Worm (Caenorhabditis elegans): ENCODE results near the gene F17E9.3.
A peak's percentile ranks its signal among the peaks of the same experiment; 100 is the strongest.

The F17E9.3 gene

ce11 chrIV:8333988-8334863 is 20.4 kb upstream of the F17E9.3 start, which contains the start of gene his-32 (continued):
- TF ChIP-seq arid-1 (GFP tag; conservative IDR thresholded peaks at IDR 0.05) = no peak
- TF ChIP-seq tag-97 (GFP tag; IDR thresholded peaks at IDR 0.05) = no peak
- no peak for TF ChIP-seq snpc-4 (tag; optimal IDR thresholded peaks at IDR 0.05)
- no peak for TF ChIP-seq lim-7 (GFP tag; IDR thresholded peaks at IDR 0.05)
- TF ChIP-seq dmd-8 (GFP tag; IDR thresholded peaks at IDR 0.05) = no peak
- TF ChIP-seq F10B5.3 (tag; optimal IDR thresholded peaks at IDR 0.05) = no peak
- no peak for TF ChIP-seq F44E2.7 (GFP tag; IDR thresholded peaks at IDR 0.05)
- TF ChIP-seq lin-1 (GFP tag; IDR thresholded peaks at IDR 0.05) = no peak
- TF ChIP-seq snpc-1.2 (GFP tag; IDR thresholded peaks at IDR 0.05) = no peak
- TF ChIP-seq aha-1 (tag) = peak; percentile 15
- no peak for TF ChIP-seq Y5F2A.4 (GFP tag; optimal IDR thresholded peaks at IDR 0.05)
- TF ChIP-seq rbr-2 (tag; optimal IDR thresholded peaks at IDR 0.05) = peak; percentile 69
- TF ChIP-seq lir-3 (tag; optimal IDR thresholded peaks at IDR 0.05) = no peak
- no peak for TF ChIP-seq php-3 (GFP tag; IDR thresholded peaks at IDR 0.05)
- TF ChIP-seq zip-11 (GFP tag; IDR thresholded peaks at IDR 0.05) = no peak
- TF ChIP-seq madf-5 (GFP tag; IDR thresholded peaks at IDR 0.05) = no peak
- no peak for TF ChIP-seq pqm-1 (tag; optimal IDR thresholded peaks at IDR 0.05)
- TF ChIP-seq nhr-102 (tag; optimal IDR thresholded peaks at IDR 0.05) = no peak
- TF ChIP-seq hlh-30 (tag; optimal IDR thresholded peaks at IDR 0.05; ENCODE audit: insufficient read depth) = no peak
- TF ChIP-seq set-16 (GFP tag; IDR thresholded peaks at IDR 0.05) = peak; percentile 78; the same call in 1 of the 2 replicates
- TF ChIP-seq nhr-10 (tag; optimal IDR thresholded peaks at IDR 0.05) = no peak
- peak; percentile 91 for TF ChIP-seq mep-1 (tag; optimal IDR thresholded peaks at IDR 0.05)
- TF ChIP-seq zfp-3 (GFP tag; conservative IDR thresholded peaks at IDR 0.05) = no peak
- TF ChIP-seq nhr-76 (tag; optimal IDR thresholded peaks at IDR 0.05) = no peak
- no peak for TF ChIP-seq ama-1 (optimal IDR thresholded peaks at IDR 0.05)
- no peak for TF ChIP-seq daf-8 (GFP tag; IDR thresholded peaks at IDR 0.05)
- peak; percentile 92 for TF ChIP-seq nhr-25 (tag; optimal IDR thresholded peaks at IDR 0.05; ENCODE audit: borderline replicate concordance, insufficient read depth)
- TF ChIP-seq lin-13 (GFP tag; optimal IDR thresholded peaks at IDR 0.05) = no peak
- TF ChIP-seq unc-39 (tag; optimal IDR thresholded peaks at IDR 0.05) = no peak
- TF ChIP-seq egl-43 (GFP tag; IDR thresholded peaks at IDR 0.05) = no peak
- TF ChIP-seq zip-2 (tag; optimal IDR thresholded peaks at IDR 0.05) = no peak
- TF ChIP-seq unc-62 (GFP tag; optimal IDR thresholded peaks at IDR 0.05 in 1 of 2) = peak in 1 of 2 experiments; percentile 56
- TF ChIP-seq unc-62 (tag; optimal IDR thresholded peaks at IDR 0.05) = no peak
- no peak for TF ChIP-seq ZK546.5 (tag; optimal IDR thresholded peaks at IDR 0.05)
- no peak for TF ChIP-seq F49E8.2 (tag; optimal IDR thresholded peaks at IDR 0.05; ENCODE audit: borderline replicate concordance)
- no peak for TF ChIP-seq Y105C5A.15 (GFP tag; IDR thresholded peaks at IDR 0.05)
- no peak for TF ChIP-seq ztf-7 (tag; optimal IDR thresholded peaks at IDR 0.05)
- no peak for TF ChIP-seq nhr-41 (GFP tag; IDR thresholded peaks at IDR 0.05)
- TF ChIP-seq mxl-3 (GFP tag; optimal IDR thresholded peaks at IDR 0.05) = no peak
- no peak for TF ChIP-seq nhr-111 (GFP tag; optimal IDR thresholded peaks at IDR 0.05)
- TF ChIP-seq aly-2 (tag; optimal IDR thresholded peaks at IDR 0.05) = no peak
- TF ChIP-seq mdl-1 (tag; optimal IDR thresholded peaks at IDR 0.05) = no peak
- no peak for TF ChIP-seq ceh-62 (tag; optimal IDR thresholded peaks at IDR 0.05)
